Worm (Caenorhabditis elegans) whole organism, young adult: ENCODE data around the gene F13B12.7.

Experiments
- Y79H2A.3 ChIP-seq: fragments of 200-800 bp; sonication (Bioruptor generic); conservative IDR thresholded peaks from 2 replicates; pipeline ENCODE4 v1.3.6; 2022; ENCODE audit warnings: missing genetic modification reagents, missing genetic modification characterization, missing compliant biosample characterization
- aptf-2 ChIP-seq: fragments of 200-800 bp; sonication (Bioruptor generic); conservative IDR thresholded peaks from 2 replicates; pipeline ENCODE4 v1.3.6; 2022; ENCODE audit warnings: missing genetic modification reagents, missing genetic modification characterization, missing compliant biosample characterization
- dpl-1 ChIP-seq: fragments of 150-350 bp; optimal IDR thresholded peaks from 2 replicates; lab custom pipeline; 2014; ENCODE audit warnings: missing biosample characterization, missing genetic modification reagents, missing genetic modification characterization
- egl-18 ChIP-seq: fragments of 200-800 bp; sonication (Bioruptor generic); IDR thresholded peaks from 2 replicates; pipeline ENCODE4 v1.3.6; 2022; ENCODE audit warnings: missing genetic modification reagents, missing genetic modification characterization, missing compliant biosample characterization
- egl-44 ChIP-seq: fragments of 200-800 bp; sonication (Bioruptor generic); IDR thresholded peaks from 2 replicates; pipeline ENCODE4 v1.3.6; 2022; ENCODE audit warnings: missing genetic modification reagents, missing genetic modification characterization, missing compliant biosample characterization
- hmg-1.2 ChIP-seq: fragments of 200-800 bp; sonication (Bioruptor generic); IDR thresholded peaks from 2 replicates; pipeline ENCODE4 v1.3.6; 2022; ENCODE audit warnings: missing genetic modification reagents, missing genetic modification characterization, missing compliant biosample characterization
- lin-35 ChIP-seq, 3 experiments: fragments of 150-350 bp in 2 of 3; sonication (generic microtip) in 1 of 3; optimal IDR thresholded peaks; 2 replicates each; lab custom pipeline; 2014 to 2018; ENCODE audit warnings: missing biosample characterization in 3 of 3, missing genetic modification characterization in 3 of 3, missing genetic modification reagents in 3 of 3
- mel-28 ChIP-seq: sonication (generic microtip); optimal IDR thresholded peaks from 2 replicates; lab custom pipeline; 2016; ENCODE audit warnings: borderline replicate concordance, mild to moderate bottlenecking, missing genetic modification characterization, missing compliant biosample characterization
- pha-4 ChIP-seq: fragments of 150-350 bp; sonication (generic microtip); optimal IDR thresholded peaks from 2 replicates; lab custom pipeline; 2014; ENCODE audit warnings: missing biosample characterization, missing genetic modification reagents, missing genetic modification characterization
- snpc-1.1 ChIP-seq: sonication (generic microtip); optimal IDR thresholded peaks from 2 replicates; lab custom pipeline; 2017; ENCODE audit warnings: missing genetic modification characterization, mild to moderate bottlenecking, missing compliant biosample characterization, antibody characterized with exemption, moderate library complexity, missing genotype, missing genetic modification reagents; ENCODE audit not compliant: insufficient read depth
- unc-62 ChIP-seq: fragments of 150-350 bp; optimal IDR thresholded peaks from 2 replicates; lab custom pipeline; 2014; ENCODE audit warnings: missing biosample characterization, missing genetic modification reagents, missing genetic modification characterization

- no peak for TF ChIP-seq dpl-1 (GFP tag; lab: Kevin White, UChicago)
- TF ChIP-seq Y79H2A.3 (GFP tag; lab: Robert Waterston, UW): no peak
- TF ChIP-seq snpc-1.1: no peak
- TF ChIP-seq pha-4 (tag; lab: Kevin White, UChicago): no peak
- TF ChIP-seq mel-28: no peak
- no peak for TF ChIP-seq egl-18 (GFP tag; lab: Robert Waterston, UW)
- TF ChIP-seq aptf-2 (GFP tag; lab: Robert Waterston, UW): no peak
- no peak for TF ChIP-seq egl-44 (GFP tag; lab: Robert Waterston, UW)
- TF ChIP-seq lin-35 (GFP tag; optimal IDR thresholded peaks at IDR 0.05; lab: Kevin White, UChicago): no peak
- TF ChIP-seq hmg-1.2 (GFP tag; lab: Robert Waterston, UW): no peak
- no peak for TF ChIP-seq unc-62 (GFP tag; lab: Kevin White, UChicago)
Observed at ce11 chrIV:10466398-10466797, 22.8 kb downstream of the F13B12.7 start.
